Worm (Caenorhabditis elegans): ENCODE measurements around the gene sra-12.

sra-12 gene

ce11 chrII:10912995-10913394 lies 8.7 kb upstream of the sra-12 start:
- TF ChIP-seq ceh-45 (GFP tag; IDR thresholded peaks at IDR 0.05), result no peak
- TF ChIP-seq K09A11.1 (tag; optimal IDR thresholded peaks at IDR 0.05; ENCODE audit: insufficient read depth), result no peak
- no peak for TF ChIP-seq ceh-18 (tag; optimal IDR thresholded peaks at IDR 0.05)
- no peak for TF ChIP-seq rnt-1 (tag; optimal IDR thresholded peaks at IDR 0.05)
- no peak for TF ChIP-seq K02D7.2 (tag; optimal IDR thresholded peaks at IDR 0.05)
- no peak for TF ChIP-seq pha-4 (tag; optimal IDR thresholded peaks at IDR 0.05)

- TF ChIP-seq ceh-9 (tag; optimal IDR thresholded peaks at IDR 0.05), result no peak
- TF ChIP-seq ceh-31 (tag; optimal IDR thresholded peaks at IDR 0.05), result no peak
- no peak for TF ChIP-seq sox-2 (GFP tag; IDR thresholded peaks at IDR 0.05)
- no peak for TF ChIP-seq madf-2 (tag; optimal IDR thresholded peaks at IDR 0.05)
- no peak for TF ChIP-seq ceh-34 (tag; optimal IDR thresholded peaks at IDR 0.05)
- TF ChIP-seq che-1 (tag; optimal IDR thresholded peaks at IDR 0.05), result no peak
- TF ChIP-seq ceh-18 (tag; optimal IDR thresholded peaks at IDR 0.05), result no peak
- TF ChIP-seq sdc-2 (tag; optimal IDR thresholded peaks at IDR 0.05), result no peak
- no peak for TF ChIP-seq ceh-48 (tag; optimal IDR thresholded peaks at IDR 0.05)
- no peak for TF ChIP-seq ztf-16 (tag; optimal IDR thresholded peaks at IDR 0.05)
- no peak for TF ChIP-seq ahr-1 (tag; optimal IDR thresholded peaks at IDR 0.05)
- TF ChIP-seq pag-3 (tag; optimal IDR thresholded peaks at IDR 0.05; ENCODE audit: borderline replicate concordance), result no peak
Observed at ce11 chrII:10910219-10910618, 5.9 kb upstream of the sra-12 start, which contains the start of gene sra-11. TSS of gene sra-11 (minus strand) at chrII:10910319.

- TF ChIP-seq dmd-4 (tag; optimal IDR thresholded peaks at IDR 0.05; ENCODE audit: borderline replicate concordance) (no peak), gmeb-2 (tag; optimal IDR thresholded peaks at IDR 0.05) (no peak), ttx-3 (tag; optimal IDR thresholded peaks at IDR 0.05) (no peak), lin-11 (tag; optimal IDR thresholded peaks at IDR 0.05) (no peak), npax-4 (tag; optimal IDR thresholded peaks at IDR 0.05) (no peak), Y22D7AL.16 (tag; optimal IDR thresholded peaks at IDR 0.05) (no peak), odd-2 (tag; optimal IDR thresholded peaks at IDR 0.05) (no peak), ceh-6 (GFP tag; optimal IDR thresholded peaks at IDR 0.05) (no peak), unc-42 (tag; optimal IDR thresholded peaks at IDR 0.05) (no peak), pha-4 (tag; optimal IDR thresholded peaks at IDR 0.05) (no peak), ama-1 (optimal IDR thresholded peaks at IDR 0.05) (no peak), pqm-1 (tag; optimal IDR thresholded peaks at IDR 0.05) (no peak), unc-55 (GFP tag; optimal IDR thresholded peaks at IDR 0.05) (no peak), pros-1 (tag; optimal IDR thresholded peaks at IDR 0.05) (no peak), fkh-10 (GFP tag; optimal IDR thresholded peaks at IDR 0.05) (no peak)
Observed at ce11 chrII:10902104-10902503, 2.2 kb downstream of the sra-12 start, which contains the start of gene gly-1. TSS of gene gly-1 (minus strand) at chrII:10902204.

DNA sequence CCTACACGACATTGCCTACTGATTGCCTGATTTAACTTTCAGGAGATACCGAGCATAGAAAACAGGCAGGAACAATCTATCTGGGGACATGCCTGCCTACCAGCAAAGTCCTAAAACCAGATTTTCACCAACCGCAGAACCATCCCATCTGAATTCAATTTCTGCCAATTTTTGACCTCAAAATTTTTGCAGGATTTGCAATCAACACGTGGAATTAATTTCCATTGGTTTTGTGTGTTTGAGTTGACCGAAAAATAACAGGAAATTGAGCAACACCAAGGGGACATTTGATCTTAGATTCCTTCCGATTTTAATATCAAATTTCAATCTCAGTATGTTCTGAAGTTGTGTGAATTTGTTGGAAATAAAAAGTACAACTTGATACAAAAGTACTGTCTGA lies 5.3 kb downstream of the sra-12 start:
- TF ChIP-seq dmd-4 (tag; optimal IDR thresholded peaks at IDR 0.05; ENCODE audit: borderline replicate concordance) (no peak), sox-2 (GFP tag; IDR thresholded peaks at IDR 0.05) (no peak), tbx-2 (tag; optimal IDR thresholded peaks at IDR 0.05) (no peak), unc-55 (GFP tag; optimal IDR thresholded peaks at IDR 0.05) (no peak), K09A11.1 (tag; optimal IDR thresholded peaks at IDR 0.05; ENCODE audit: insufficient read depth) (no peak), unc-42 (tag; optimal IDR thresholded peaks at IDR 0.05) (no peak), pros-1 (tag; optimal IDR thresholded peaks at IDR 0.05) (no peak), ref-2 (tag; optimal IDR thresholded peaks at IDR 0.05) (no peak), nfya-1 (tag; optimal IDR thresholded peaks at IDR 0.05) (no peak), C08G9.2 (tag; optimal IDR thresholded peaks at IDR 0.05) (no peak), lin-11 (tag; optimal IDR thresholded peaks at IDR 0.05) (no peak), ceh-19 (GFP tag; optimal IDR thresholded peaks at IDR 0.05) (no peak), pag-3 (tag; optimal IDR thresholded peaks at IDR 0.05; ENCODE audit: borderline replicate concordance) (no peak), lim-6 (tag; optimal IDR thresholded peaks at IDR 0.05) (no peak), npax-4 (tag; optimal IDR thresholded peaks at IDR 0.05) (no peak), ceh-45 (GFP tag; IDR thresholded peaks at IDR 0.05) (no peak), fkh-10 (GFP tag; optimal IDR thresholded peaks at IDR 0.05) (no peak), hlh-13 (GFP tag; optimal IDR thresholded peaks at IDR 0.05) (no peak)

All from whole organism, late embryonic.